Fruit fly (Drosophila melanogaster) whole organism, embryonic: ENCODE results near the gene temp.

Source experiments
- CG10147 ChIP-seq: fragments of 200-800 bp; sonication (Bioruptor generic); optimal IDR thresholded peaks from 2 replicates; lab custom pipeline; 2019; ENCODE audit warnings: missing biosample characterization, mild to moderate bottlenecking, missing genetic modification characterization, moderate library complexity
- CG10209 ChIP-seq: fragments of 200-800 bp; sonication (Bioruptor generic); optimal IDR thresholded peaks from 3 replicates; lab custom pipeline; 2017; ENCODE audit warnings: missing biosample characterization, mild to moderate bottlenecking, missing genetic modification characterization, missing genetic modification reagents
- CG11247 ChIP-seq: fragments of 200-800 bp; sonication (Bioruptor generic); IDR thresholded peaks from 2 replicates; pipeline ENCODE4 v1.3.6; 2022; ENCODE audit warnings: missing biosample characterization, missing genetic modification characterization
- CG11504 ChIP-seq: fragments of 200-800 bp; sonication (Bioruptor generic); optimal IDR thresholded peaks from 3 replicates; lab custom pipeline; 2019; ENCODE audit warnings: missing biosample characterization, mild to moderate bottlenecking, missing genetic modification characterization, moderate library complexity
- CG1233 ChIP-seq: fragments of 200-800 bp; sonication (Bioruptor generic); optimal IDR thresholded peaks from 4 replicates; lab custom pipeline; 2018; ENCODE audit warnings: missing biosample characterization, mild to moderate bottlenecking, missing genetic modification characterization
- CG12769 ChIP-seq: fragments of 200-800 bp; sonication (Bioruptor generic); optimal IDR thresholded peaks from 2 replicates; lab custom pipeline; 2019; ENCODE audit warnings: missing biosample characterization, mild to moderate bottlenecking, missing genetic modification characterization, moderate library complexity
- CG16779 ChIP-seq: fragments of 200-800 bp; sonication (Bioruptor generic); IDR thresholded peaks from 2 replicates; pipeline ENCODE4 v1.3.6; 2022; ENCODE audit warnings: missing biosample characterization, missing genetic modification characterization
- CG17361 ChIP-seq: fragments of 200-800 bp; sonication (Bioruptor generic); IDR thresholded peaks from 3 replicates; pipeline ENCODE4 v1.3.6; 2022; ENCODE audit warnings: missing biosample characterization, missing genetic modification characterization
- CG2875 ChIP-seq: fragments of 200-800 bp; sonication (Bioruptor generic); optimal IDR thresholded peaks from 2 replicates; lab custom pipeline; 2017; ENCODE audit warnings: missing biosample characterization, mild to moderate bottlenecking, missing genetic modification characterization, missing genetic modification reagents
- CG31365 ChIP-seq: fragments of 200-800 bp; sonication (Bioruptor generic); optimal IDR thresholded peaks from 2 replicates; lab custom pipeline; 2018; ENCODE audit warnings: missing biosample characterization, mild to moderate bottlenecking, missing genetic modification characterization
- CG4360 ChIP-seq: fragments of 200-800 bp; sonication (Bioruptor generic); IDR thresholded peaks from 2 replicates; pipeline ENCODE4 v1.3.6; 2022; ENCODE audit warnings: missing biosample characterization, missing genetic modification characterization
- CG4730 ChIP-seq: fragments of 200-800 bp; sonication (Bioruptor generic); IDR thresholded peaks from 2 replicates; pipeline ENCODE4 v1.3.6; 2022; ENCODE audit warnings: missing biosample characterization, missing genetic modification characterization
- CG5180 ChIP-seq: fragments of 200-800 bp; sonication (Bioruptor generic); optimal IDR thresholded peaks from 3 replicates; lab custom pipeline; 2017; ENCODE audit warnings: missing biosample characterization, missing genetic modification characterization, mild to moderate bottlenecking, moderate library complexity, missing genetic modification reagents
- CG6813 ChIP-seq: fragments of 200-800 bp; sonication (Bioruptor generic); optimal IDR thresholded peaks from 2 replicates; lab custom pipeline; 2017; ENCODE audit warnings: missing biosample characterization, missing genetic modification characterization, mild to moderate bottlenecking, moderate library complexity, missing genetic modification reagents
- CG8290 ChIP-seq, 3 experiments: fragments of 200-800 bp; sonication (Bioruptor generic); optimal IDR thresholded peaks; 2 replicates each; lab custom pipeline; 2016 to 2019; ENCODE audit warnings: missing biosample characterization in 3 of 3, missing genetic modification characterization in 3 of 3, mild to moderate bottlenecking in 2 of 3, moderate library complexity in 1 of 3
- CG8944 ChIP-seq: fragments of 200-800 bp; sonication (Bioruptor generic); optimal IDR thresholded peaks from 3 replicates; lab custom pipeline; 2016; ENCODE audit warnings: missing biosample characterization, missing genetic modification characterization
- CHES-1-like ChIP-seq: fragments of 200-800 bp; sonication (Bioruptor generic); optimal IDR thresholded peaks from 2 replicates; lab custom pipeline; 2016; ENCODE audit warnings: missing biosample characterization, missing genetic modification characterization
- Camta ChIP-seq: fragments of 200-800 bp; sonication (Bioruptor generic); optimal IDR thresholded peaks from 2 replicates; lab custom pipeline; 2016; ENCODE audit warnings: missing biosample characterization, missing genetic modification characterization
- Dref ChIP-seq: fragments of 200-800 bp; sonication (Bioruptor generic); IDR thresholded peaks from 2 replicates; pipeline ENCODE4 v1.3.6; 2022; ENCODE audit warnings: missing biosample characterization, missing genetic modification characterization
- Fer1 ChIP-seq: fragments of 200-800 bp; sonication (Bioruptor generic); optimal IDR thresholded peaks from 2 replicates; lab custom pipeline; 2017; ENCODE audit warnings: missing biosample characterization, mild to moderate bottlenecking, missing genetic modification characterization
- Fer3 ChIP-seq: fragments of 200-800 bp; sonication (Bioruptor generic); optimal IDR thresholded peaks from 2 replicates; lab custom pipeline; 2018; ENCODE audit warnings: missing biosample characterization, mild to moderate bottlenecking, missing genetic modification characterization, moderate library complexity
- HLH4C ChIP-seq: fragments of 200-800 bp; sonication (Bioruptor generic); IDR thresholded peaks from 3 replicates; pipeline ENCODE4 v1.3.6; 2022; ENCODE audit warnings: missing biosample characterization, missing genetic modification characterization; ENCODE audit not compliant: partially characterized antibody
- Hr78 ChIP-seq, 2 experiments: fragments of 200-800 bp in 1 of 2; fragments of >200 bp in 1 of 2; sonication (Bioruptor generic) in 1 of 2; optimal IDR thresholded peaks; 2 replicates each; lab custom pipeline; 2017 to 2019; ENCODE audit warnings: missing biosample characterization in 2 of 2, missing genetic modification characterization in 2 of 2, mild to moderate bottlenecking in 1 of 2, moderate library complexity in 1 of 2
- Jarid2 ChIP-seq: fragments of 200-800 bp; sonication (Bioruptor generic); optimal IDR thresholded peaks from 3 replicates; lab custom pipeline; 2017; ENCODE audit warnings: mild to moderate bottlenecking, missing biosample characterization, missing genetic modification reagents, missing genetic modification characterization
- Lhr ChIP-seq: fragments of 200-800 bp; sonication (Bioruptor generic); optimal IDR thresholded peaks from 3 replicates; lab custom pipeline; 2017; ENCODE audit warnings: mild to moderate bottlenecking, missing biosample characterization, missing genetic modification reagents, missing genetic modification characterization
- Meics ChIP-seq: fragments of 200-800 bp; sonication (Bioruptor generic); optimal IDR thresholded peaks from 2 replicates; lab custom pipeline; 2017; ENCODE audit warnings: missing biosample characterization, mild to moderate bottlenecking, missing genetic modification characterization
- NfI ChIP-seq: fragments of 200-800 bp; sonication (Bioruptor generic); optimal IDR thresholded peaks from 3 replicates; lab custom pipeline; 2018; ENCODE audit warnings: missing biosample characterization, mild to moderate bottlenecking, missing genetic modification characterization, moderate library complexity
- Oli ChIP-seq: fragments of 200-800 bp; sonication (Bioruptor generic); optimal IDR thresholded peaks from 2 replicates; lab custom pipeline; 2018; ENCODE audit warnings: missing biosample characterization, mild to moderate bottlenecking, missing genetic modification characterization, moderate library complexity
- Optix ChIP-seq: fragments of 200-800 bp; sonication (Bioruptor generic); IDR thresholded peaks from 3 replicates; pipeline ENCODE4 v1.3.6; 2022; ENCODE audit warnings: missing biosample characterization, missing genetic modification characterization
- Six4 ChIP-seq: fragments of 200-800 bp; sonication (Bioruptor generic); optimal IDR thresholded peaks from 2 replicates; lab custom pipeline; 2016; ENCODE audit warnings: missing biosample characterization, missing genetic modification characterization
- Vsx1 ChIP-seq: fragments of 200-800 bp; sonication (Bioruptor generic); optimal IDR thresholded peaks from 2 replicates; lab custom pipeline; 2017; ENCODE audit warnings: missing biosample characterization, mild to moderate bottlenecking, missing genetic modification characterization, missing genetic modification reagents
- YL-1 ChIP-seq: fragments of 200-800 bp; sonication (Bioruptor generic); optimal IDR thresholded peaks from 3 replicates; lab custom pipeline; 2017; ENCODE audit warnings: missing biosample characterization, mild to moderate bottlenecking, missing genetic modification characterization
- chm ChIP-seq: fragments of 200-800 bp; sonication (Bioruptor generic); IDR thresholded peaks from 2 replicates; pipeline ENCODE4 v1.3.6; 2022; ENCODE audit warnings: missing biosample characterization, missing genetic modification characterization
- gt ChIP-seq: fragments of 200-800 bp; sonication (Bioruptor generic); IDR thresholded peaks from 2 replicates; pipeline ENCODE4 v1.3.6; 2022; ENCODE audit warnings: missing biosample characterization, missing genetic modification characterization
- mirr ChIP-seq: fragments of 200-800 bp; sonication (Bioruptor generic); optimal IDR thresholded peaks from 3 replicates; lab custom pipeline; 2018; ENCODE audit warnings: missing biosample characterization, mild to moderate bottlenecking, missing genetic modification characterization
- pan ChIP-seq, 4 experiments: fragments of >200 bp in 3 of 4; fragments of 200-800 bp in 1 of 4; sonication (Bioruptor generic) in 1 of 4; optimal IDR thresholded peaks in 3 of 4; IDR thresholded peaks in 1 of 4; 2 replicates each; pipeline versions ENCODE4 v1.3.6 to Lab custom; 2017 to 2022; ENCODE audit warnings: missing biosample characterization in 2 of 4, missing genetic modification characterization in 2 of 4, mixed read lengths in 1 of 4
- pb ChIP-seq: fragments of 200-800 bp; sonication (Bioruptor generic); optimal IDR thresholded peaks from 3 replicates; lab custom pipeline; 2016; ENCODE audit warnings: missing biosample characterization, missing genetic modification characterization
- pum ChIP-seq: fragments of 200-800 bp; sonication (Bioruptor generic); optimal IDR thresholded peaks from 2 replicates; lab custom pipeline; 2016; ENCODE audit warnings: missing biosample characterization, missing genetic modification characterization
- ro ChIP-seq: fragments of 200-800 bp; sonication (Bioruptor generic); IDR thresholded peaks from 2 replicates; pipeline ENCODE4 v1.3.6; 2022; ENCODE audit warnings: missing biosample characterization, missing genetic modification characterization
- schlank ChIP-seq: fragments of 200-800 bp; sonication (Bioruptor generic); optimal IDR thresholded peaks from 2 replicates; lab custom pipeline; 2018; ENCODE audit warnings: missing biosample characterization, mild to moderate bottlenecking, missing genetic modification characterization
- sd ChIP-seq: fragments of 200-800 bp; sonication (Bioruptor generic); optimal IDR thresholded peaks from 3 replicates; lab custom pipeline; 2018; ENCODE audit warnings: missing biosample characterization, mild to moderate bottlenecking, missing genetic modification characterization, moderate library complexity
- slp2 ChIP-seq: fragments of 200-800 bp; sonication (Bioruptor generic); optimal IDR thresholded peaks from 2 replicates; lab custom pipeline; 2016; ENCODE audit warnings: missing biosample characterization, missing genetic modification characterization
- tll ChIP-seq, 2 experiments: fragments of 200-800 bp in 1 of 2; fragments of >200 bp in 1 of 2; sonication (Bioruptor generic) in 1 of 2; optimal IDR thresholded peaks; 2 replicates each; lab custom pipeline; 2017 to 2019; ENCODE audit warnings: missing biosample characterization in 2 of 2, missing genetic modification characterization in 2 of 2, mild to moderate bottlenecking in 1 of 2, moderate library complexity in 1 of 2
- tna ChIP-seq: fragments of 200-800 bp; sonication (Bioruptor generic); IDR thresholded peaks from 2 replicates; pipeline ENCODE4 v1.3.6; 2022; ENCODE audit warnings: missing biosample characterization, missing genetic modification characterization; ENCODE audit not compliant: partially characterized antibody
- toy ChIP-seq: fragments of 200-800 bp; sonication (Bioruptor generic); IDR thresholded peaks from 2 replicates; pipeline ENCODE4 v1.3.6; 2022; ENCODE audit warnings: missing biosample characterization, missing genetic modification characterization
- trem ChIP-seq: fragments of 200-800 bp; optimal IDR thresholded peaks from 3 replicates; lab custom pipeline; 2019; ENCODE audit warnings: missing biosample characterization, mild to moderate bottlenecking, missing genetic modification characterization, moderate library complexity
- trh ChIP-seq: fragments of 200-800 bp; sonication (Bioruptor generic); optimal IDR thresholded peaks from 2 replicates; lab custom pipeline; 2016; ENCODE audit warnings: missing biosample characterization, missing genetic modification characterization
- wek ChIP-seq: fragments of 200-800 bp; sonication (Bioruptor generic); optimal IDR thresholded peaks from 3 replicates; lab custom pipeline; 2018; ENCODE audit warnings: missing biosample characterization, mild to moderate bottlenecking, missing genetic modification characterization, moderate library complexity

The temp gene

dm6 chrX:2301069-2301508 lies 38.8 kb upstream of the temp start (continued):
- TF ChIP-seq Vsx1 (GFP tag; lab: Kevin White, UChicago) = no peak
- no peak for TF ChIP-seq toy (GFP tag; lab: Robert Waterston, UW)
- TF ChIP-seq NfI (GFP tag; lab: Kevin White, UChicago) = peak; percentile 4
- no peak for TF ChIP-seq trh
- no peak for TF ChIP-seq Camta
- peak; percentile 3 for TF ChIP-seq CG31365 (tag; lab: Kevin White, UChicago)
- TF ChIP-seq CG8944 (GFP tag; lab: Kevin White, UChicago) = no peak
- TF ChIP-seq ro (GFP tag; lab: Robert Waterston, UW) = no peak
- TF ChIP-seq tll (GFP tag; optimal IDR thresholded peaks at IDR 0.05; lab: Kevin White, UChicago) = no peak
- no peak for TF ChIP-seq slp2 (GFP tag; lab: Kevin White, UChicago)
- no peak for TF ChIP-seq pum (GFP tag; lab: Kevin White, UChicago)
- TF ChIP-seq CG10209 (GFP tag; lab: Kevin White, UChicago) = peak; percentile 46
- peak; percentile 80 for TF ChIP-seq CG12769 (tag; lab: Kevin White, UChicago)
- peak; percentile 52 for TF ChIP-seq schlank (tag; lab: Kevin White, UChicago)
- no peak for TF ChIP-seq HLH4C (GFP tag; lab: Robert Waterston, UW)
- peak; percentile 18 for TF ChIP-seq Six4
- TF ChIP-seq CG10147 (GFP tag; lab: Kevin White, UChicago) = peak; percentile 54
- no peak for TF ChIP-seq Hr78 (GFP tag; optimal IDR thresholded peaks at IDR 0.05; lab: Kevin White, UChicago)
- TF ChIP-seq CG1233 (GFP tag; lab: Kevin White, UChicago) = no peak
- TF ChIP-seq CHES-1-like (GFP tag; lab: Kevin White, UChicago) = no peak
- no peak for TF ChIP-seq chm (GFP tag; lab: Robert Waterston, UW)
- no peak for TF ChIP-seq Lhr (GFP tag; lab: Kevin White, UChicago)
- TF ChIP-seq CG4360 (GFP tag; lab: Robert Waterston, UW) = peak; percentile 2; the same call in 1 of the 2 replicates
- peak; percentile 44 for TF ChIP-seq CG11504 (tag; lab: Kevin White, UChicago)
- TF ChIP-seq Optix = 0 out of 3 replicates have a peak, but pooled peaks have one; percentile 30
- no peak for TF ChIP-seq trem
- no peak for TF ChIP-seq wek (GFP tag; lab: Kevin White, UChicago)
- TF ChIP-seq Fer1 (GFP tag; lab: Kevin White, UChicago) = peak; percentile 71
- no peak for TF ChIP-seq pan (optimal IDR thresholded peaks at IDR 0.05; lab: Kevin White, UChicago)
- peak in 1 of 2 experiments; percentile 57 for TF ChIP-seq pan (GFP tag; optimal IDR thresholded peaks at IDR 0.05 in 1 of 2, IDR thresholded peaks at IDR 0.05 in 1 of 2)
- TF ChIP-seq Jarid2 = no peak
- TF ChIP-seq sd (tag; lab: Kevin White, UChicago) = peak; percentile 25
- TF ChIP-seq pb (GFP tag; lab: Kevin White, UChicago) = no peak
- TF ChIP-seq Oli (tag; lab: Kevin White, UChicago) = peak; percentile 41
- TF ChIP-seq CG16779 (GFP tag; lab: Robert Waterston, UW) = no peak
- TF ChIP-seq CG11247 = no peak
- TF ChIP-seq CG17361 (GFP tag; lab: Robert Waterston, UW) = no peak
- TF ChIP-seq gt (GFP tag; lab: Robert Waterston, UW) = no peak
- no peak for TF ChIP-seq mirr (GFP tag; lab: Kevin White, UChicago)
- TF ChIP-seq YL-1 = no peak
- TF ChIP-seq Dref = no peak
- TF ChIP-seq CG8290 (GFP tag; optimal IDR thresholded peaks at IDR 0.05; lab: Kevin White, UChicago) = no peak
- TF ChIP-seq CG8290 (tag; optimal IDR thresholded peaks at IDR 0.05; lab: Kevin White, UChicago) = peak in 1 of 2 experiments; percentile 54
- no peak for TF ChIP-seq tna (GFP tag; lab: Robert Waterston, UW)
- no peak for TF ChIP-seq CG5180 (GFP tag; lab: Kevin White, UChicago)
- no peak for TF ChIP-seq CG2875 (GFP tag; lab: Kevin White, UChicago)
- peak; percentile 1 for TF ChIP-seq CG6813 (GFP tag; lab: Kevin White, UChicago)
- TF ChIP-seq CG4730 (GFP tag; lab: Robert Waterston, UW) = peak; percentile 47
- TF ChIP-seq Fer3 (tag; lab: Kevin White, UChicago) = peak; percentile 53
- TF ChIP-seq Meics (GFP tag; lab: Kevin White, UChicago) = peak; percentile 63
